Worm (Caenorhabditis elegans) whole organism, mixed stage, embryonic: ENCODE results near the gene mpst-2.

Source experiments
- bed-3 ChIP-seq: fragments of 200-800 bp; sonication (Bioruptor generic); optimal IDR thresholded peaks from 3 replicates; lab custom pipeline; 2018; ENCODE audit warnings: mild to moderate bottlenecking, missing genetic modification characterization, moderate library complexity, missing compliant biosample characterization
- blmp-1 ChIP-seq: fragments of 150-350 bp; optimal IDR thresholded peaks from 2 replicates; lab custom pipeline; 2014; ENCODE audit warnings: missing biosample characterization, missing genetic modification characterization
- ceh-39 ChIP-seq: fragments of 150-350 bp; optimal IDR thresholded peaks from 2 replicates; lab custom pipeline; 2014; ENCODE audit warnings: missing biosample characterization, missing genetic modification characterization
- ceh-43 ChIP-seq: fragments of 200-800 bp; sonication (Bioruptor generic); optimal IDR thresholded peaks from 2 replicates; lab custom pipeline; 2018; ENCODE audit warnings: mild to moderate bottlenecking, missing genetic modification characterization, moderate library complexity, missing compliant biosample characterization
- ces-1 ChIP-seq: fragments of 150-350 bp; optimal IDR thresholded peaks from 2 replicates; lab custom pipeline; 2014; ENCODE audit warnings: missing biosample characterization, missing genetic modification reagents, missing genetic modification characterization
- elt-1 ChIP-seq: sonication (generic microtip); optimal IDR thresholded peaks from 2 replicates; lab custom pipeline; 2017; ENCODE audit warnings: missing genetic modification characterization, mild to moderate bottlenecking, missing compliant biosample characterization, antibody characterized with exemption, moderate library complexity, borderline replicate concordance; ENCODE audit not compliant: insufficient read depth
- elt-3 ChIP-seq: fragments of 150-350 bp; optimal IDR thresholded peaks from 2 replicates; lab custom pipeline; 2014; ENCODE audit warnings: missing biosample characterization, missing genetic modification characterization
- flh-1 ChIP-seq: fragments of 200-800 bp; sonication (Bioruptor generic); optimal IDR thresholded peaks from 2 replicates; lab custom pipeline; 2018; ENCODE audit warnings: mild to moderate bottlenecking, missing genetic modification characterization, moderate library complexity, missing compliant biosample characterization
- ham-2 ChIP-seq: fragments of 200-800 bp; sonication (Bioruptor generic); optimal IDR thresholded peaks from 2 replicates; lab custom pipeline; 2018; ENCODE audit warnings: mild to moderate bottlenecking, missing genetic modification characterization, missing compliant biosample characterization
- hlh-1 ChIP-seq: fragments of 150-350 bp; optimal IDR thresholded peaks from 2 replicates; lab custom pipeline; 2014; ENCODE audit warnings: missing biosample characterization, missing genetic modification reagents, missing genetic modification characterization
- lin-13 ChIP-seq: fragments of 150-350 bp; optimal IDR thresholded peaks from 2 replicates; lab custom pipeline; 2014; ENCODE audit warnings: missing biosample characterization, missing genetic modification characterization
- lsy-2 ChIP-seq: fragments of 150-350 bp; optimal IDR thresholded peaks from 2 replicates; lab custom pipeline; 2014; ENCODE audit warnings: missing biosample characterization, missing genetic modification characterization
- mep-1 ChIP-seq: fragments of 150-350 bp; optimal IDR thresholded peaks from 2 replicates; lab custom pipeline; 2017; ENCODE audit warnings: missing biosample characterization, missing genetic modification reagents, missing genetic modification characterization, inconsistent platforms
- nhr-12 ChIP-seq: fragments of 150-350 bp; optimal IDR thresholded peaks from 2 replicates; lab custom pipeline; 2014; ENCODE audit warnings: missing biosample characterization, missing genetic modification characterization
- nhr-2 ChIP-seq: fragments of 150-350 bp; optimal IDR thresholded peaks from 2 replicates; lab custom pipeline; 2014; ENCODE audit warnings: missing biosample characterization, missing genetic modification characterization
- nhr-237 ChIP-seq: fragments of 150-350 bp; optimal IDR thresholded peaks from 2 replicates; lab custom pipeline; 2014; ENCODE audit warnings: missing biosample characterization, missing genetic modification characterization
- nhr-28 ChIP-seq: fragments of 150-350 bp; optimal IDR thresholded peaks from 2 replicates; lab custom pipeline; 2014; ENCODE audit warnings: missing biosample characterization, missing genetic modification characterization
- nhr-76 ChIP-seq: sonication (generic microtip); optimal IDR thresholded peaks from 2 replicates; lab custom pipeline; 2017; ENCODE audit warnings: missing biosample characterization, missing genetic modification characterization
- snpc-4 ChIP-seq: fragments of 150-350 bp; optimal IDR thresholded peaks from 2 replicates; lab custom pipeline; 2014; ENCODE audit warnings: missing biosample characterization, missing genetic modification characterization
- sptf-1 ChIP-seq: sonication (generic microtip); optimal IDR thresholded peaks from 2 replicates; lab custom pipeline; 2017; ENCODE audit warnings: mild to moderate bottlenecking, missing genetic modification characterization, moderate library complexity, missing compliant biosample characterization
- tbx-8 ChIP-seq: fragments of 200-800 bp; sonication (Bioruptor generic); optimal IDR thresholded peaks from 2 replicates; lab custom pipeline; 2018; ENCODE audit warnings: mild to moderate bottlenecking, missing genetic modification characterization, moderate library complexity, missing compliant biosample characterization
- unc-120 ChIP-seq: sonication (generic microtip); optimal IDR thresholded peaks from 2 replicates; lab custom pipeline; 2017; ENCODE audit warnings: missing genetic modification characterization, missing compliant biosample characterization; ENCODE audit not compliant: poor library complexity, severe bottlenecking
- unc-39 ChIP-seq: fragments of 150-350 bp; optimal IDR thresholded peaks from 2 replicates; lab custom pipeline; 2014; ENCODE audit warnings: missing biosample characterization, missing genetic modification characterization
- unc-62 ChIP-seq: fragments of 150-350 bp; optimal IDR thresholded peaks from 2 replicates; lab custom pipeline; 2014; ENCODE audit warnings: missing biosample characterization, missing genetic modification reagents, missing genetic modification characterization
- zip-8 ChIP-seq: fragments of 150-350 bp; optimal IDR thresholded peaks from 2 replicates; lab custom pipeline; 2014; ENCODE audit warnings: missing biosample characterization, missing genetic modification characterization
- ztf-11 ChIP-seq: fragments of 150-350 bp; optimal IDR thresholded peaks from 2 replicates; lab custom pipeline; 2014; ENCODE audit warnings: missing biosample characterization, missing genetic modification characterization

mpst-2 gene

ce11 chrV:14893355-14894050, at the start of gene mpst-2, which contains the start of gene H12D21.5:
mpst-2 (minus strand) TSS chrV:14893455.
H12D21.5 (plus strand) TSS chrV:14894000.
- TF ChIP-seq flh-1 (no peak), nhr-76 (tag; lab: Kevin White, UChicago) (no peak), ceh-43 (GFP tag; lab: Kevin White, UChicago) (no peak), ces-1 (GFP tag; lab: Kevin White, UChicago) (no peak), unc-120 (tag; lab: Kevin White, UChicago) (no peak), mep-1 (tag; lab: Kevin White, UChicago) (no peak), nhr-12 (tag; lab: Kevin White, UChicago) (no peak), hlh-1 (tag; lab: Kevin White, UChicago) (no peak), nhr-237 (tag; lab: Kevin White, UChicago) (no peak), snpc-4 (tag; lab: Kevin White, UChicago) (no peak), bed-3 (GFP tag; lab: Kevin White, UChicago) (no peak), ztf-11 (tag; lab: Kevin White, UChicago) (no peak), sptf-1 (tag; lab: Kevin White, UChicago) (no peak)

DNA sequence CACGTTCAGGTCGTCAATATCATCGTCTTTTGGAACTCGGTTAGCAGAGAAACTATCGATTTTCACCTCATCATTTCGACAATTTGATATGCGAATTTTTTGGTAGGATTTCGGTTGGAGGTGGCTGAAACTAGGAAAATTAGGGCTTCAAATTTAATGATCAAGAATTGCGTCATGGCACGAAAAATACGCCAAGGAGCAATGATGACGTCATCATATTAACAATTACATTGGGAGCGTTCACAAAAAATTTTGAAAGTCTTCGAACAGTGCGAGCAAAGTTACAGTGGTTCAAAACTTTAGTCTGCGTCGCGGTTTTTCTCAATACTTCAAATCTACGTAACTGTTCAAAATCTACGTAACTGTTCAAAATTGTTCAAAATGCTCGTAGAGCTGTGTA, 49.6 kb upstream of the mpst-2 start:
- TF ChIP-seq snpc-4 (tag; lab: Kevin White, UChicago) (no peak), unc-39 (tag; lab: Kevin White, UChicago) (no peak), elt-3 (tag; lab: Kevin White, UChicago) (no peak), zip-8 (tag; lab: Kevin White, UChicago) (peak; percentile 96), hlh-1 (tag; lab: Kevin White, UChicago) (no peak), ztf-11 (tag; lab: Kevin White, UChicago) (no peak), flh-1 (no peak)

- TF ChIP-seq nhr-12 (tag; lab: Kevin White, UChicago) (no peak), nhr-2 (no peak), unc-39 (tag; lab: Kevin White, UChicago) (no peak), snpc-4 (tag; lab: Kevin White, UChicago) (no peak), lin-13 (tag; lab: Kevin White, UChicago) (no peak), zip-8 (tag; lab: Kevin White, UChicago) (no peak), ces-1 (GFP tag; lab: Kevin White, UChicago) (no peak)
Measured at ce11 chrV:14936587-14936986, 43.3 kb upstream of the mpst-2 start, which contains the start of gene C30G7.2. C30G7.2 (plus strand) TSS chrV:14936887.

DNA sequence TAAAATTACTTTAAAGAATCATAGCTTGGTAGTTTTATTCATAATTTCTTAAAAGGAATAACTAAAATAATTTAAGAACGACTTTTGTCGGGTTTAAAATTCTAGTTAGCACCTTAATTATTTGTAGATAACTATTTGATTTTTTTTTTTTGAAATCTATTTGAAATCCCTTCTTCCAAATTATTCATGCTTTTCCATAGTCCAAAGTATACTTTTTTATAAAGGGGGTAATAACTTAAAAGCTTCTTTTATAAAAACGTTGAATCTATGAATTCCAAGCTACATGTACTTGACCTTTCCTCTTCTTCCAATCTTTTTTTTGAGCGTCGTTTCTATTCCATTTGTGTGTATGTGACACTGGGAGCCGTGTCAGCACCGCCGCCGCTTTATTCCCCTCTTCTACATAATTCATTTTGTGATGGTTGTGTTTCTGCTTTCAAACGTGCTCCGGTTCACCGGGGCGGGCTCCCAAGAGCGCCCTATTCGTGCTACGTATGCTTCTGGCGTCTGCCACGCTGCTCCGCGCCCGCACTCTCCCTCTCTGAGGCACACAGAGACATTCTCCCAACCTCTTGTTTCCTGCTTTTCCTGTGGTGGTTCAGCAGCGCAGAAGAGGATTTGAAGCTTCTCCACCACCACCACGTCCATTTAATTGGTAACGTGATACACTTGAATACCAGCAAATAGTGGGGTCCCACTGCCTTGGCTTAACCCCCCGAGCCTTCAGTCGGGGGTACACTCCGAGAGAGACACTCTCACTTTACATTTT, 40.4 kb upstream of the mpst-2 start:
- no peak for TF ChIP-seq hlh-1 (tag; lab: Kevin White, UChicago)
- no peak for TF ChIP-seq unc-62 (GFP tag; lab: Kevin White, UChicago)
- no peak for TF ChIP-seq elt-3 (tag; lab: Kevin White, UChicago)
- TF ChIP-seq bed-3 (GFP tag; lab: Kevin White, UChicago): no peak
- TF ChIP-seq elt-1 (tag; lab: Kevin White, UChicago): no peak
- TF ChIP-seq ces-1 (GFP tag; lab: Kevin White, UChicago): no peak
- TF ChIP-seq blmp-1 (tag; lab: Kevin White, UChicago): no peak
- no peak for TF ChIP-seq unc-120 (tag; lab: Kevin White, UChicago)
- no peak for TF ChIP-seq mep-1 (tag; lab: Kevin White, UChicago)
- no peak for TF ChIP-seq lsy-2
- no peak for TF ChIP-seq ham-2 (GFP tag; lab: Kevin White, UChicago)
- no peak for TF ChIP-seq ceh-39
- TF ChIP-seq ceh-43 (GFP tag; lab: Kevin White, UChicago): no peak
- no peak for TF ChIP-seq zip-8 (tag; lab: Kevin White, UChicago)
- no peak for TF ChIP-seq lin-13 (tag; lab: Kevin White, UChicago)
- no peak for TF ChIP-seq tbx-8
- TF ChIP-seq sptf-1 (tag; lab: Kevin White, UChicago): no peak
- TF ChIP-seq, all 35 proteins: peak for 0

DNA sequence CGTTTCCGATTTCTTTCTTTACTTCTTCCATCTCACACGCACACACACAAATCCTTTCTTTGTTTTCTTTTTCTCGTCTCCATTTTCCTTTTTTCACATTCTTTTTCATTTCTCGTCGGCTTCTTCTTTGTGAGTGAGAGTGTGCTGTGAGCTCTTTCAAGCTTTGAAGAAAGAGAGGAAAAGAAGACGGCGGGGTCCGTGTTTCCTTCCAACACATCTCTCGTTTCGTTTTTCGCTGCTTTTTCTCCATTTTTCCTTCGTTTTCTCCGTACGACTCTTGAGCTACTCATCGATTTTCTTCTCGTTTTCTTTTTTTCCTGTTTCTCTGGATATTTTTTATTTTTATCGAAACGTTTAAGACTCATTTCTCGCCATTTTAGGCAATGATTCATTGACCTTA, 36.9 kb upstream of the mpst-2 start:
- TF ChIP-seq nhr-28 (tag; lab: Kevin White, UChicago) (no peak), unc-120 (tag; lab: Kevin White, UChicago) (no peak), ces-1 (GFP tag; lab: Kevin White, UChicago) (peak; percentile 15), blmp-1 (tag; lab: Kevin White, UChicago) (no peak)
